Worm (Caenorhabditis elegans): ENCODE results near the gene H35B03.1.

DNA sequence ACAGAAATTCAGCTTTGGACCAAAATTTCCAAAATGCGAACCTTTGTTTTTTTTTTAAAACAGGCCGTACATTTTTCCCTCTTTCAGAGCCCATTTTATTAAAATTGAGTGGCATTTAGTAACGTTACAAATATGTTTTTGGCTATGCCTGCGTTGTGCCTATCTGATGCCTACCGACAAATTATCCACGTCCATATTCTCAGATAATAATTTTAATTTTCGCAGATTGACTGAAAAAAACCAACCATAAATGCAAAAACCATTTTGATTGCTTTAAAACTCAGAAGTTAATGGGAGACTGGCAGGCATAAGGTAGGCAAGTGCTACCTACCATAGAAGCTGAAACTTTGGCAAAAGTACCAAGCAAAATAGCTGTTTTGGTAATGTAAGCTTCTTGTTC, 35.3 kb downstream of the H35B03.1 start:
- TF ChIP-seq unc-62 (GFP tag; optimal IDR thresholded peaks at IDR 0.05) (no peak), snpc-4 (tag; optimal IDR thresholded peaks at IDR 0.05) (no peak), lsy-2 (tag; optimal IDR thresholded peaks at IDR 0.05) (no peak), nhr-237 (tag; optimal IDR thresholded peaks at IDR 0.05) (no peak), elt-3 (tag; optimal IDR thresholded peaks at IDR 0.05) (no peak), lin-13 (GFP tag; optimal IDR thresholded peaks at IDR 0.05) (no peak), sem-4 (tag; optimal IDR thresholded peaks at IDR 0.05) (no peak), skn-1 (tag; optimal IDR thresholded peaks at IDR 0.05) (no peak)

Data from whole organism, L2 larva.